Fruit fly (Drosophila melanogaster): ENCODE measurements around the gene Sugb.

Gene Sugb

DNA sequence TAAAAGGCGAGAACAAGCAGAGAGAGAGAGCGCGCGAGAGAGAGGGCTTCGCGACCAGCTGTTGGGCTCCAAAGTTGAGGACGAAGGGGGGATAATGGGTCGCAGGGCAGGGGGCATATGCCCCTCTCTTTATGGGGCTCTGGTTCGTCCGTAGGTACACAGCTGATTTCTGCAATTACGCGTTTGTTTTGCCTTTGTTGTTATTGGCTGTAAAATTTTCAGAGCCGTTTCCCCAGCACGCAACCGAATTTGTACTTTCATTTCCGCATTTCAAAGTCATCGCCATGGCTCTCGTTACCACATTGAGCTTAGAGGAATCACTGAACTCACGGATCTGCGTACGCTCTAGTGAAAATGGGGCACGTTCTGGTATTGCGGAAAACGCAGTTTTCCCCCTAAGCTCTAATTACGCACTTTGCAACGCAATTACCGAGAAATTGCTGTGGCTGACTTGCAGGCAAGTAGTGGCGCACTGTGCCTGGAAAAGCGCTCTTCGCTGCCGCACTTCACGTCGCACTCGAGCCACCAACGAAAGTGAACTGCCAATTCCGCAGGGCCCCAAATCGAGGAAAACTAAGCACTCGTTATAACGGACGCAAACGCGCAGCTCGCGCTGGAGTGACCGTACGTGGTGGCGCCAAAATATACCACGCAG, 24.3 kb downstream of the Sugb start, which contains the start of gene CG11658:
TSS of gene CG11658 (minus strand) at position 576 of the 655 bp plus-strand sequence.
- TF ChIP-seq NfI (GFP tag; optimal IDR thresholded peaks at IDR 0.05) = no peak
- TF ChIP-seq Dll (GFP tag; IDR thresholded peaks at IDR 0.05; ENCODE audit: partially characterized antibody) = peak; percentile 52; the same call in 1 of the 4 replicates
- TF ChIP-seq CG9215 (GFP tag; IDR thresholded peaks at IDR 0.05) = no peak
- peak; percentile 15 for TF ChIP-seq sug (tag; optimal IDR thresholded peaks at IDR 0.05)
- no peak for TF ChIP-seq Dref (GFP tag; IDR thresholded peaks at IDR 0.05)
- peak; percentile 14 for TF ChIP-seq CTCF (GFP tag; optimal IDR thresholded peaks at IDR 0.05)
- TF ChIP-seq fru (optimal IDR thresholded peaks at IDR 0.05) = no peak
- no peak for TF ChIP-seq Nf-YB (GFP tag; optimal IDR thresholded peaks at IDR 0.05)
- no peak for TF ChIP-seq CG6791 (GFP tag; IDR thresholded peaks at IDR 0.05; ENCODE audit: partially characterized antibody)
- peak; percentile 4 for TF ChIP-seq odd (GFP tag; optimal IDR thresholded peaks at IDR 0.05)
- 0 out of 3 replicates have a peak, but pooled peaks have one; percentile 13 for TF ChIP-seq CG11695 (GFP tag; IDR thresholded peaks at IDR 0.05)
- TF ChIP-seq dmrt99B (tag; optimal IDR thresholded peaks at IDR 0.05) = no peak
- TF ChIP-seq crc (GFP tag; optimal IDR thresholded peaks at IDR 0.05) = no peak
- no peak for TF ChIP-seq gt (GFP tag; IDR thresholded peaks at IDR 0.05)
- TF ChIP-seq CG31365 (tag; optimal IDR thresholded peaks at IDR 0.05) = no peak
- no peak for TF ChIP-seq run (tag; optimal IDR thresholded peaks at IDR 0.05)
- no peak; the same call in 2 of the 3 replicates for TF ChIP-seq otp (GFP tag; IDR thresholded peaks at IDR 0.05)
- TF ChIP-seq CG12942 (GFP tag; optimal IDR thresholded peaks at IDR 0.05) = no peak
- no peak for TF ChIP-seq Atf-2 (GFP tag; optimal IDR thresholded peaks at IDR 0.05)
- no peak for TF ChIP-seq pita (GFP tag; optimal IDR thresholded peaks at IDR 0.05)
- no peak for TF ChIP-seq nmo (GFP tag; optimal IDR thresholded peaks at IDR 0.05)
- peak; percentile 0 for TF ChIP-seq lilli (GFP tag; optimal IDR thresholded peaks at IDR 0.05)
- no peak for TF ChIP-seq pan (optimal IDR thresholded peaks at IDR 0.05)
- peak in 1 of 2 experiments; percentile 19 for TF ChIP-seq pan (GFP tag; optimal IDR thresholded peaks at IDR 0.05 in 1 of 2, IDR thresholded peaks at IDR 0.05 in 1 of 2)
- TF ChIP-seq CG17802 (tag; optimal IDR thresholded peaks at IDR 0.05) = no peak
- no peak for TF ChIP-seq Hsf (GFP tag; optimal IDR thresholded peaks at IDR 0.05)
- TF ChIP-seq CG10654 (GFP tag; optimal IDR thresholded peaks at IDR 0.05) = no peak
- no peak for TF ChIP-seq oc (tag; optimal IDR thresholded peaks at IDR 0.05)
- TF ChIP-seq Hmx (GFP tag; optimal IDR thresholded peaks at IDR 0.05) = no peak
- peak; percentile 24; the same call in 1 of the 2 replicates for TF ChIP-seq vvl (GFP tag; IDR thresholded peaks at IDR 0.05)
- TF ChIP-seq CG30020 (tag; optimal IDR thresholded peaks at IDR 0.05) = no peak
- no peak for TF ChIP-seq D19A (tag; optimal IDR thresholded peaks at IDR 0.05)
- no peak for TF ChIP-seq CG43689 (GFP tag; IDR thresholded peaks at IDR 0.05)
- no peak for TF ChIP-seq gem (tag; optimal IDR thresholded peaks at IDR 0.05)
- TF ChIP-seq CG18011 (GFP tag; optimal IDR thresholded peaks at IDR 0.05) = no peak
- TF ChIP-seq CoRest (tag; optimal IDR thresholded peaks at IDR 0.05) = no peak
- TF ChIP-seq Scr (GFP tag; IDR thresholded peaks at IDR 0.05; ENCODE audit: partially characterized antibody) = no peak
- TF ChIP-seq sna (GFP tag; IDR thresholded peaks at IDR 0.05; ENCODE audit: partially characterized antibody) = no peak
- TF ChIP-seq CG18262 (tag; optimal IDR thresholded peaks at IDR 0.05) = no peak
- no peak for TF ChIP-seq CG6654 (GFP tag; optimal IDR thresholded peaks at IDR 0.05)
- TF ChIP-seq sc (optimal IDR thresholded peaks at IDR 0.05) = no peak
- TF ChIP-seq sc (GFP tag; optimal IDR thresholded peaks at IDR 0.05) = no peak
- no peak for TF ChIP-seq CG15601 (tag; optimal IDR thresholded peaks at IDR 0.05)
- no peak for TF ChIP-seq CG18476 (GFP tag; optimal IDR thresholded peaks at IDR 0.05)
- TF ChIP-seq CG4360 (GFP tag; IDR thresholded peaks at IDR 0.05) = no peak
- peak; percentile 36 for TF ChIP-seq HLHmδ (GFP tag; optimal IDR thresholded peaks at IDR 0.05)
- no peak for TF ChIP-seq psq (GFP tag; optimal IDR thresholded peaks at IDR 0.05)
- no peak for TF ChIP-seq Lhr (GFP tag; optimal IDR thresholded peaks at IDR 0.05)
- no peak for TF ChIP-seq CG9932 (GFP tag; IDR thresholded peaks at IDR 0.05)
- TF ChIP-seq CG6813 (GFP tag; optimal IDR thresholded peaks at IDR 0.05) = no peak
- no peak for TF ChIP-seq cad (GFP tag; optimal IDR thresholded peaks at IDR 0.05)

Data from whole organism, embryonic.